Fruit fly (Drosophila melanogaster): ENCODE data around the gene CG14605.

Gene CG14605

dm6 chr3R:7199849-7200248 is 19.7 kb downstream of the CG14605 start:
- TF ChIP-seq ttk (optimal IDR thresholded peaks at IDR 0.05), result no peak
- no peak for TF ChIP-seq Sin3A (optimal IDR thresholded peaks at IDR 0.05)
- no peak for TF ChIP-seq insv (optimal IDR thresholded peaks at IDR 0.05)
- no peak for TF ChIP-seq h (optimal IDR thresholded peaks at IDR 0.05)
- TF ChIP-seq psq (optimal IDR thresholded peaks at IDR 0.05), result no peak
- TF ChIP-seq Myc (optimal IDR thresholded peaks at IDR 0.05), result no peak

- TF ChIP-seq psq (optimal IDR thresholded peaks at IDR 0.05) (no peak), Myc (optimal IDR thresholded peaks at IDR 0.05) (no peak), Sin3A (optimal IDR thresholded peaks at IDR 0.05) (no peak), insv (optimal IDR thresholded peaks at IDR 0.05) (no peak), h (optimal IDR thresholded peaks at IDR 0.05) (no peak), ttk (optimal IDR thresholded peaks at IDR 0.05) (no peak)
Observed at dm6 chr3R:7188697-7189096, 30.8 kb downstream of the CG14605 start.

- TF ChIP-seq ttk (optimal IDR thresholded peaks at IDR 0.05), result no peak
- no peak for TF ChIP-seq insv (optimal IDR thresholded peaks at IDR 0.05)
- no peak for TF ChIP-seq Sin3A (optimal IDR thresholded peaks at IDR 0.05)
- no peak for TF ChIP-seq h (optimal IDR thresholded peaks at IDR 0.05)
- no peak for TF ChIP-seq psq (optimal IDR thresholded peaks at IDR 0.05)
- TF ChIP-seq Myc (optimal IDR thresholded peaks at IDR 0.05), result no peak
Observed at dm6 chr3R:7187989-7188388, 31.5 kb downstream of the CG14605 start.

dm6 chr3R:7187093-7187912 is 32.2 kb downstream of the CG14605 start:
- TF ChIP-seq psq (optimal IDR thresholded peaks at IDR 0.05) (no peak), ttk (optimal IDR thresholded peaks at IDR 0.05) (no peak), h (optimal IDR thresholded peaks at IDR 0.05) (no peak), Sin3A (optimal IDR thresholded peaks at IDR 0.05) (no peak), insv (optimal IDR thresholded peaks at IDR 0.05) (no peak)

dm6 chr3R:7186242-7187092 is 33.0 kb downstream of the CG14605 start, which contains the start of the genes CG10055 and lap:
Gene CG10055 (minus strand): TSS chr3R:7186673.
Gene lap (plus strand): TSS chr3R:7186994.
- TF ChIP-seq ttk (optimal IDR thresholded peaks at IDR 0.05), result no peak
- no peak for TF ChIP-seq Myc (optimal IDR thresholded peaks at IDR 0.05)
- TF ChIP-seq h (optimal IDR thresholded peaks at IDR 0.05), result no peak
- TF ChIP-seq Sin3A (optimal IDR thresholded peaks at IDR 0.05), result no peak
- no peak for TF ChIP-seq psq (optimal IDR thresholded peaks at IDR 0.05)
- no peak for TF ChIP-seq insv (optimal IDR thresholded peaks at IDR 0.05)

dm6 chr3R:7174755-7175154 is 44.8 kb downstream of the CG14605 start:
- TF ChIP-seq ttk (optimal IDR thresholded peaks at IDR 0.05) (no peak), insv (optimal IDR thresholded peaks at IDR 0.05) (no peak), h (optimal IDR thresholded peaks at IDR 0.05) (no peak), psq (optimal IDR thresholded peaks at IDR 0.05) (no peak), Myc (optimal IDR thresholded peaks at IDR 0.05) (no peak)

dm6 chr3R:7172978-7173377 is 46.5 kb downstream of the CG14605 start:
- TF ChIP-seq Sin3A (optimal IDR thresholded peaks at IDR 0.05) (no peak), h (optimal IDR thresholded peaks at IDR 0.05) (no peak), Myc (optimal IDR thresholded peaks at IDR 0.05) (no peak), psq (optimal IDR thresholded peaks at IDR 0.05) (no peak), insv (optimal IDR thresholded peaks at IDR 0.05) (no peak), ttk (optimal IDR thresholded peaks at IDR 0.05) (no peak)

dm6 chr3R:7171384-7172099 is 48.0 kb downstream of the CG14605 start:
- TF ChIP-seq insv (optimal IDR thresholded peaks at IDR 0.05) (no peak), Sin3A (optimal IDR thresholded peaks at IDR 0.05) (no peak), ttk (optimal IDR thresholded peaks at IDR 0.05) (no peak), Myc (optimal IDR thresholded peaks at IDR 0.05) (no peak), h (optimal IDR thresholded peaks at IDR 0.05) (no peak), psq (optimal IDR thresholded peaks at IDR 0.05) (no peak)

dm6 chr3R:7169927-7170326 is 49.6 kb downstream of the CG14605 start:
- TF ChIP-seq psq (optimal IDR thresholded peaks at IDR 0.05) (no peak), insv (optimal IDR thresholded peaks at IDR 0.05) (no peak), ttk (optimal IDR thresholded peaks at IDR 0.05) (no peak), h (optimal IDR thresholded peaks at IDR 0.05) (no peak), Myc (optimal IDR thresholded peaks at IDR 0.05) (no peak)

All from Kc167 (cell line).